Worm (Caenorhabditis elegans): ENCODE results near the gene T04F8.7.

ce11 chrX:11641562-11641961 is 39.2 kb downstream of the T04F8.7 start:
- TF ChIP-seq hlh-12 (tag; optimal IDR thresholded peaks at IDR 0.05) (no peak), snpc-4 (GFP tag; optimal IDR thresholded peaks at IDR 0.05) (no peak), snpc-4 (tag; optimal IDR thresholded peaks at IDR 0.05) (no peak), ets-4 (GFP tag; optimal IDR thresholded peaks at IDR 0.05) (no peak), F49E8.2 (tag; optimal IDR thresholded peaks at IDR 0.05; ENCODE audit: insufficient read depth) (no peak), lin-26 (GFP tag; IDR thresholded peaks at IDR 0.05) (no peak), hmg-20 (GFP tag; IDR thresholded peaks at IDR 0.05) (no peak), gei-17 (GFP tag; optimal IDR thresholded peaks at IDR 0.05) (no peak), nhr-90 (tag; optimal IDR thresholded peaks at IDR 0.05) (no peak)

Measured in whole organism, young adult.